Worm (Caenorhabditis elegans) whole organism, L3 larva: ENCODE data around the gene F17C8.9.
"Not testable (repeated sequence)": the region's sequence is repeated elsewhere in the genome, so short reads cannot be mapped to it uniquely, and the experiment has no call there.

Experiments
- aly-2 ChIP-seq: fragments of 150-350 bp; optimal IDR thresholded peaks from 2 replicates; lab custom pipeline; 2014; ENCODE audit warnings: missing biosample characterization, missing genetic modification characterization
- elt-1 ChIP-seq: fragments of 150-350 bp; optimal IDR thresholded peaks from 2 replicates; lab custom pipeline; 2014; ENCODE audit warnings: missing biosample characterization, missing genetic modification characterization
- nhr-12 ChIP-seq: fragments of 150-350 bp; optimal IDR thresholded peaks from 2 replicates; lab custom pipeline; 2014; ENCODE audit warnings: missing biosample characterization, missing genetic modification characterization
- nhr-237 ChIP-seq: fragments of 150-350 bp; optimal IDR thresholded peaks from 2 replicates; lab custom pipeline; 2014; ENCODE audit warnings: missing biosample characterization, missing genetic modification characterization
- nhr-28 ChIP-seq: fragments of 150-350 bp; optimal IDR thresholded peaks from 2 replicates; lab custom pipeline; 2014; ENCODE audit warnings: missing biosample characterization, missing genetic modification characterization
- pha-4 ChIP-seq: fragments of 150-350 bp; optimal IDR thresholded peaks from 2 replicates; lab custom pipeline; 2014; ENCODE audit warnings: missing biosample characterization, missing genetic modification reagents, missing genetic modification characterization
- snpc-4 ChIP-seq: fragments of 150-350 bp; optimal IDR thresholded peaks from 2 replicates; lab custom pipeline; 2014; ENCODE audit warnings: missing biosample characterization, missing genetic modification characterization
- unc-39 ChIP-seq: sonication (generic microtip); optimal IDR thresholded peaks from 4 replicates; lab custom pipeline; 2017; ENCODE audit warnings: missing biosample characterization, missing genetic modification characterization
- unc-62 ChIP-seq: fragments of 150-350 bp; sonication (generic microtip); optimal IDR thresholded peaks from 4 replicates; lab custom pipeline; 2014; ENCODE audit warnings: missing biosample characterization, missing genetic modification reagents, missing genetic modification characterization
- zag-1 ChIP-seq: fragments of 150-350 bp; optimal IDR thresholded peaks from 2 replicates; lab custom pipeline; 2014; ENCODE audit warnings: missing biosample characterization, missing genetic modification characterization
- ztf-11 ChIP-seq: fragments of 150-350 bp; optimal IDR thresholded peaks from 2 replicates; lab custom pipeline; 2014; ENCODE audit warnings: missing biosample characterization, missing genetic modification characterization

ce11 chrIII:4781937-4782576 lies 47.9 kb downstream of the F17C8.9 start, which contains the start of the genes gex-5 and C38D4.10:
- TF ChIP-seq pha-4 (tag; lab: Kevin White, UChicago); nhr-28 (tag; lab: Kevin White, UChicago); ztf-11 (tag; lab: Kevin White, UChicago); nhr-237 (tag; lab: Kevin White, UChicago); unc-62 (GFP tag; lab: Kevin White, UChicago); zag-1 (tag; lab: Kevin White, UChicago); elt-1; snpc-4 (tag; lab: Kevin White, UChicago); unc-39 (tag; lab: Kevin White, UChicago); nhr-12 (tag; lab: Kevin White, UChicago); aly-2 (tag; lab: Kevin White, UChicago): not testable (repeated sequence)
